Fruit fly (Drosophila melanogaster): ENCODE results near the gene CG14913.

The CG14913 gene

DNA sequence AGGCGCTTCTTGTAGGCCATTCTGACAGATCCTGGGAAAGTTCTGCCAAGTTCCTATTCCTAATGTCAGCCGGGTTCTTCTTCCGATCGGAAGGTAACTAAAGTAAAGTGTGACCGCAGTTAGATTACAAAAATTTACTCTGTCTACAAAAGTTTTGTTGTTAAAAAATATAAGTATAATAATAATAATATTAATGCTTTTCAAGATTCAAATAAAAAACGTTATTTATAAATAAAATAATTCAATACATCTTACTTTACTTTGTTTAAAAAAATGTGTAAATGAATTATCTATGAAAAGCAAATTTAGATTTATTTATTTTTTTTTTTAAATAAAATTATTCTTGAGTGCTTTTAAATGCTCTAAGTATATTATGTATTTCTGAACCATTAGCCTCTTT lies 41.6 kb upstream of the CG14913 start, which contains the start of gene abo:
TSS of gene abo (minus strand) at position 101 of the 400 bp plus-strand sequence.
- no peak for TF ChIP-seq CG4496 (GFP tag; IDR thresholded peaks at IDR 0.05)
- no peak for TF ChIP-seq Snoo (tag; optimal IDR thresholded peaks at IDR 0.05)
- TF ChIP-seq gl (tag; optimal IDR thresholded peaks at IDR 0.05), result no peak
- no peak for TF ChIP-seq CG14655 (GFP tag; optimal IDR thresholded peaks at IDR 0.05)
- no peak for TF ChIP-seq rn (GFP tag; IDR thresholded peaks at IDR 0.05)
- no peak for TF ChIP-seq CG17806 (tag; optimal IDR thresholded peaks at IDR 0.05)
- no peak for TF ChIP-seq CG32121 (GFP tag; IDR thresholded peaks at IDR 0.05)
- TF ChIP-seq Pif1B (GFP tag; optimal IDR thresholded peaks at IDR 0.05), result no peak
- TF ChIP-seq CG15710 (tag; optimal IDR thresholded peaks at IDR 0.05), result no peak
- no peak for TF ChIP-seq fd96Ca (GFP tag; IDR thresholded peaks at IDR 0.05)
- TF ChIP-seq CG9948 (tag; optimal IDR thresholded peaks at IDR 0.05), result no peak
- TF ChIP-seq CG12605 (GFP tag; IDR thresholded peaks at IDR 0.05), result no peak
- TF ChIP-seq CG34367 (tag; optimal IDR thresholded peaks at IDR 0.05), result no peak

DNA sequence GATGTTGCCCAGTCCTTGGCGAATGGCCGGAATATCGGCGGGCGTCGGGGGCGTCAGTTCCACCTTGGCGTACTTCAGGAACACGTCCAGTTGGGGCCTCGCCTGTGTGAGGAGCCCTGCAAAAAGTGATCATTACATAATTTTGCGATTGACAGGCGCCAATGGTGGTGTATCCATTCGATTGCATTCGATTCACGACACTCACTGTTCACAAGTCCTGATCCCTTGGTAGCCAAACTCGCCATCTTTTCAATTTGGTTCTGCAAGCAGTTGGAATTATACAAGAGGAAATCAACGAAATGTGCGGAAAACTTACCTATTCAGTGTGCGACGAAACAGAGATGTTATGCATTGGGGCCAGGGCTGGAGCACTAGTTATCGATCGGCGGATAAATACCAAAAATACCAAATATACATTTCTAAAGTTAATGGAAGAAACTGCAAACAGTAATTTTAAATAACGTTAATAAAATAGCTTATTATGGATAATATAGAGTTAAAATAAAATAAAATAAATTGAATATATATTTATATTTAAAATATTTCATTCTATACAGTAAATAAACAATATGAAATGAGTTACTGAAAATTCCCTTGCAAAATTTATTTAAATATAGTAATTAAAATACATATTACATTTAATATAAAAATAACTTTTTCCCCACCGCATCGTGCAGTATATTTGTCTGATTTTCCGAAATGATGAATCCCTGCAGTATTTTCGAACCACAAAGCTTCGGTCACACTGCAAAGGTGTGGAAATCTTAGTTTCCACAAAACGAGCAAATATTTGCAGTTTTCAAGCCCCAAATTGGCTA lies 40.5 kb upstream of the CG14913 start, which contains the start of the genes ATPsynG and SCAR:
TSS of gene ATPsynG (minus strand) at position 354 of the 818 bp plus-strand sequence.
TSS of gene SCAR (plus strand) at position 727 of the 818 bp plus-strand sequence.
- TF ChIP-seq Snoo (tag; optimal IDR thresholded peaks at IDR 0.05) (no peak), fd96Ca (GFP tag; IDR thresholded peaks at IDR 0.05) (no peak), CG32121 (GFP tag; IDR thresholded peaks at IDR 0.05) (no peak), D1 (tag; optimal IDR thresholded peaks at IDR 0.05) (no peak), CG9948 (tag; optimal IDR thresholded peaks at IDR 0.05) (no peak), CG12605 (GFP tag; IDR thresholded peaks at IDR 0.05) (no peak), CG15710 (tag; optimal IDR thresholded peaks at IDR 0.05) (no peak), CG8159 (tag; optimal IDR thresholded peaks at IDR 0.05) (no peak), Pif1B (GFP tag; optimal IDR thresholded peaks at IDR 0.05) (no peak), rn (GFP tag; IDR thresholded peaks at IDR 0.05) (no peak)

DNA sequence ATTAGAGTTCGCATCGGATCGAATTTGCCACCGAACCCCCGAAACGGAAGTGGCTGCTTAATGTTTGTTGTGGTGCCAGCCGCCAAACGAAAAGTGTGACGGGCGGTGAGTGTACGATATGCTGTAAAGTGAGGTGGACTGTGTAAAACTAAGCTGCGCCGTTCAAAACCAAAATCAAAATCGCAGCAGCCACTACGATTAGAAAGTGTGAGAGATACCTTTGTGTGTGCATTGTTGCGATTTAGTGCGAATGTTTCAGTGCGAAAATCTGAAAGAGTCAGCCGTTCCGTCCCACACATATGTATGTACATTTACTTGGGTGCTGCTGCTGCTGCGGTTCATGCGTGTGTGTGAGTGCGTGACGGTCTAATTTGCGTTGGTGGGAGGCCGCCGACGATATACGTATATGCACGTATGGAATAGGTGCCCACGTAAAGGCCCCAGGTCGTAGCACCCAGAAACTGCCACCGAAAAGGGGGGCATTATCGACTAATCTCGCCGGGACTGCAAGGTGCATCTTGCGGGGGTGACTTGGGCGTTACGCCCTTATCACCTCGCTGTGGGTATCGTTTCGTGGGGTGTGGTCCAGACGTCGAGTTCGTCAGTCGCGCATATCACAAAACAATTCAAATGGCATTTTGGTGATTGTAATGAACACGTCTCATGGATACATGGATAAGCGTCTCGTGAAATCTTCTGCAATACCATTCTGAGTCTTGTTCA lies 39.8 kb upstream of the CG14913 start:
- TF ChIP-seq fd96Ca (GFP tag; IDR thresholded peaks at IDR 0.05) (no peak), CG9948 (tag; optimal IDR thresholded peaks at IDR 0.05) (no peak), Pif1A (GFP tag; optimal IDR thresholded peaks at IDR 0.05) (no peak), CG13204 (GFP tag; optimal IDR thresholded peaks at IDR 0.05) (no peak), EcR (GFP tag; optimal IDR thresholded peaks at IDR 0.05) (peak; percentile 55)

DNA sequence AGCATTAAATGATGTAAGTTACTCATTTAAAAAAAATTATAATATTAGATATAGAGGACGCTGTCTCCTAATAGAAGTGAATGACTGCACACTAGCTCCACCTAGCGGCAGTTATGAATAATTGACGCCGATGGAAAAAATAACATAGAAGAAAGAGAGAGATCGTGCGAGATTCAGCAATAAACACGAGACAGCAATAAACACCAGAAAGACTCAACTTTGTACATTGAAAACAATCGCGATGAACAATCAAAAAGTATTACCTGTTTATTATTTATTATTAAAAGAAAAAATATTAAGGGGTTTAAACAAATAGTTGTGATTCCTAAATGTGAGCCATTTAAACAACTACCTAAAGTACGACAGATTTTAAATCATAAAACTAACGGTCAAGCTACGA lies 30.7 kb upstream of the CG14913 start:
- TF ChIP-seq gl (tag; optimal IDR thresholded peaks at IDR 0.05), result no peak
- TF ChIP-seq EcR (GFP tag; optimal IDR thresholded peaks at IDR 0.05), result no peak
- no peak for TF ChIP-seq D1 (tag; optimal IDR thresholded peaks at IDR 0.05)
- no peak for TF ChIP-seq CG13204 (GFP tag; optimal IDR thresholded peaks at IDR 0.05)
- TF ChIP-seq CG9948 (tag; optimal IDR thresholded peaks at IDR 0.05), result no peak
- TF ChIP-seq CG32121 (GFP tag; IDR thresholded peaks at IDR 0.05), result peak; percentile 46
- no peak for TF ChIP-seq CG14655 (GFP tag; optimal IDR thresholded peaks at IDR 0.05)
- no peak for TF ChIP-seq fd96Ca (GFP tag; IDR thresholded peaks at IDR 0.05)
- no peak for TF ChIP-seq CG10348 (GFP tag; IDR thresholded peaks at IDR 0.05)
- TF ChIP-seq CG4496 (GFP tag; IDR thresholded peaks at IDR 0.05), result peak; percentile 52; the same call in 2 of the 3 replicates
- TF ChIP-seq Snoo (tag; optimal IDR thresholded peaks at IDR 0.05), result no peak
- TF ChIP-seq CG12605 (GFP tag; IDR thresholded peaks at IDR 0.05), result no peak
- no peak for TF ChIP-seq CG8159 (tag; optimal IDR thresholded peaks at IDR 0.05)
- TF ChIP-seq CG34367 (tag; optimal IDR thresholded peaks at IDR 0.05), result no peak
- no peak for TF ChIP-seq CG8301 (tag; optimal IDR thresholded peaks at IDR 0.05)
- TF ChIP-seq rn (GFP tag; IDR thresholded peaks at IDR 0.05), result no peak
- no peak for TF ChIP-seq CG15710 (tag; optimal IDR thresholded peaks at IDR 0.05)
- peak; percentile 6 for TF ChIP-seq CG17806 (tag; optimal IDR thresholded peaks at IDR 0.05)
- TF ChIP-seq Ets98B (GFP tag; IDR thresholded peaks at IDR 0.05), result peak; percentile 70
- no peak for TF ChIP-seq Pif1B (GFP tag; optimal IDR thresholded peaks at IDR 0.05)
- no peak for TF ChIP-seq Pif1A (GFP tag; optimal IDR thresholded peaks at IDR 0.05)

DNA sequence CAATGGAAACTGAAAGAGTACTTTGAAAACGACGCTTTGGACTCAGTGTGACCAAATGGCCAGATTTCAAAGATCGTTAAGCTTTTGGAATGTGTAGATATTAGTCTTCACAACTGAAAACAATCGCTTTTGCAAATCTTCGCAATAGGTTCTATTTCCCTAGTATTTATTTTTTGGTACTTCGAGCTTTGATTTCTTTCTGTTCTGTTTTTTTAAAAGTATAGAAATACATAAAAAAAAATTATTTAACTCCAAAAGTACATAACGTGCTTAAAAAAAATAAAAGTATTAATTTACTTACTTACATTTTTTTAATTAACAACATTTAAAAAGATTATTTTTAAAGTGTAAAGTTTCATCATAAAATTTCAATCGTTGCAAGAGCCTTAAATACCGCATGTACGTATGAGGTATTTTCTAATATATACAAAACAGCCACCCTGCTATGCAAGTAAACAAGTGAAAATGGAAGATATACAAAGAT lies 29.4 kb upstream of the CG14913 start, which contains the start of the genes piwi and CG12253:
TSS of gene piwi (minus strand) at position 51 of the 484 bp plus-strand sequence.
TSS of gene CG12253 (plus strand) at position 437 of the 484 bp plus-strand sequence.
- TF ChIP-seq rn (GFP tag; IDR thresholded peaks at IDR 0.05), result no peak
- no peak for TF ChIP-seq D1 (tag; optimal IDR thresholded peaks at IDR 0.05)
- TF ChIP-seq CG34367 (tag; optimal IDR thresholded peaks at IDR 0.05), result peak; percentile 70
- no peak for TF ChIP-seq CG13204 (GFP tag; optimal IDR thresholded peaks at IDR 0.05)
- no peak for TF ChIP-seq EcR (GFP tag; optimal IDR thresholded peaks at IDR 0.05)
- peak; percentile 74 for TF ChIP-seq CG9948 (tag; optimal IDR thresholded peaks at IDR 0.05)
- peak; percentile 85 for TF ChIP-seq CG15710 (tag; optimal IDR thresholded peaks at IDR 0.05)
- no peak for TF ChIP-seq fd96Ca (GFP tag; IDR thresholded peaks at IDR 0.05)
- TF ChIP-seq Snoo (tag; optimal IDR thresholded peaks at IDR 0.05), result peak; percentile 55
- TF ChIP-seq Pif1A (GFP tag; optimal IDR thresholded peaks at IDR 0.05), result no peak
